Worm (Caenorhabditis elegans): ENCODE data around the gene C06C3.10.

The C06C3.10 gene

ce11 chrII:9407020-9407419 lies 30.0 kb upstream of the C06C3.10 start, which contains the start of gene mpz-6:
TSS of gene mpz-6 (minus strand) at chrII:9407120.
- TF ChIP-seq ztf-29 (GFP tag; IDR thresholded peaks at IDR 0.05): no peak
- no peak for TF ChIP-seq T22C8.4 (GFP tag; IDR thresholded peaks at IDR 0.05)
- TF ChIP-seq tab-1 (GFP tag; IDR thresholded peaks at IDR 0.05): no peak
- no peak for TF ChIP-seq flt-1 (GFP tag; IDR thresholded peaks at IDR 0.05)
- TF ChIP-seq med-1 (GFP tag; optimal IDR thresholded peaks at IDR 0.05; ENCODE audit: insufficient read depth): no peak
- no peak for TF ChIP-seq ztf-23 (GFP tag; IDR thresholded peaks at IDR 0.05)
- no peak for TF ChIP-seq ref-1 (GFP tag; conservative IDR thresholded peaks at IDR 0.05)
- TF ChIP-seq klf-2 (GFP tag; conservative IDR thresholded peaks at IDR 0.05): no peak
- TF ChIP-seq cog-1 (tag; optimal IDR thresholded peaks at IDR 0.05): no peak

ce11 chrII:9403846-9404245 lies 26.8 kb upstream of the C06C3.10 start, which contains the start of gene Y51B9A.5:
TSS of gene Y51B9A.5 (plus strand) at chrII:9404146.
- TF ChIP-seq klf-2 (GFP tag; conservative IDR thresholded peaks at IDR 0.05): no peak
- TF ChIP-seq cog-1 (tag; optimal IDR thresholded peaks at IDR 0.05): no peak
- no peak for TF ChIP-seq T22C8.4 (GFP tag; IDR thresholded peaks at IDR 0.05)
- TF ChIP-seq ref-1 (GFP tag; conservative IDR thresholded peaks at IDR 0.05): no peak
- no peak for TF ChIP-seq ztf-23 (GFP tag; IDR thresholded peaks at IDR 0.05)
- TF ChIP-seq med-1 (GFP tag; optimal IDR thresholded peaks at IDR 0.05; ENCODE audit: insufficient read depth): no peak
- TF ChIP-seq tab-1 (GFP tag; IDR thresholded peaks at IDR 0.05): no peak
- TF ChIP-seq flt-1 (GFP tag; IDR thresholded peaks at IDR 0.05): no peak
- TF ChIP-seq ztf-29 (GFP tag; IDR thresholded peaks at IDR 0.05): no peak

- TF ChIP-seq ztf-23 (GFP tag; IDR thresholded peaks at IDR 0.05) (no peak), ztf-29 (GFP tag; IDR thresholded peaks at IDR 0.05) (no peak), med-1 (GFP tag; optimal IDR thresholded peaks at IDR 0.05; ENCODE audit: insufficient read depth) (no peak), cog-1 (tag; optimal IDR thresholded peaks at IDR 0.05) (no peak), tab-1 (GFP tag; IDR thresholded peaks at IDR 0.05) (no peak), T22C8.4 (GFP tag; IDR thresholded peaks at IDR 0.05) (no peak), flt-1 (GFP tag; IDR thresholded peaks at IDR 0.05) (no peak), ref-1 (GFP tag; conservative IDR thresholded peaks at IDR 0.05) (no peak), klf-2 (GFP tag; conservative IDR thresholded peaks at IDR 0.05) (no peak)
Measured at ce11 chrII:9403087-9403486, 26.0 kb upstream of the C06C3.10 start, which contains the start of gene Y51B9A.6. TSS of gene Y51B9A.6 (minus strand) at chrII:9403187.

ce11 chrII:9399746-9400145 lies 22.7 kb upstream of the C06C3.10 start, which contains the start of gene Y51B9A.7:
TSS of gene Y51B9A.7 (plus strand) at chrII:9400046.
- TF ChIP-seq med-1 (GFP tag; optimal IDR thresholded peaks at IDR 0.05; ENCODE audit: insufficient read depth) (no peak), klf-2 (GFP tag; conservative IDR thresholded peaks at IDR 0.05) (no peak), ref-1 (GFP tag; conservative IDR thresholded peaks at IDR 0.05) (no peak), tab-1 (GFP tag; IDR thresholded peaks at IDR 0.05) (no peak), ztf-29 (GFP tag; IDR thresholded peaks at IDR 0.05) (no peak), T22C8.4 (GFP tag; IDR thresholded peaks at IDR 0.05) (no peak)

ce11 chrII:9398370-9398901 lies 21.4 kb upstream of the C06C3.10 start, which contains the start of the genes Y51B9A.14 and Y51B9A.8:
TSS of gene Y51B9A.14 (minus strand) at chrII:9398470.
TSS of gene Y51B9A.8 (plus strand) at chrII:9398851.
- TF ChIP-seq ztf-29 (GFP tag; IDR thresholded peaks at IDR 0.05) (no peak), med-1 (GFP tag; optimal IDR thresholded peaks at IDR 0.05; ENCODE audit: insufficient read depth) (no peak), T22C8.4 (GFP tag; IDR thresholded peaks at IDR 0.05) (no peak), tab-1 (GFP tag; IDR thresholded peaks at IDR 0.05) (no peak), ref-1 (GFP tag; conservative IDR thresholded peaks at IDR 0.05) (no peak), flt-1 (GFP tag; IDR thresholded peaks at IDR 0.05) (no peak), ztf-23 (GFP tag; IDR thresholded peaks at IDR 0.05) (no peak), klf-2 (GFP tag; conservative IDR thresholded peaks at IDR 0.05) (no peak), cog-1 (tag; optimal IDR thresholded peaks at IDR 0.05) (no peak)

ce11 chrII:9397496-9397895 lies 20.4 kb upstream of the C06C3.10 start, which contains the start of gene Y51B9A.9:
TSS of gene Y51B9A.9 (minus strand) at chrII:9397596.
- TF ChIP-seq tab-1 (GFP tag; IDR thresholded peaks at IDR 0.05) (no peak), klf-2 (GFP tag; conservative IDR thresholded peaks at IDR 0.05) (no peak), cog-1 (tag; optimal IDR thresholded peaks at IDR 0.05) (no peak), med-1 (GFP tag; optimal IDR thresholded peaks at IDR 0.05; ENCODE audit: insufficient read depth) (no peak), flt-1 (GFP tag; IDR thresholded peaks at IDR 0.05) (no peak), ref-1 (GFP tag; conservative IDR thresholded peaks at IDR 0.05) (no peak), ztf-29 (GFP tag; IDR thresholded peaks at IDR 0.05) (no peak), ztf-23 (GFP tag; IDR thresholded peaks at IDR 0.05) (no peak), T22C8.4 (GFP tag; IDR thresholded peaks at IDR 0.05) (no peak)

ce11 chrII:9392724-9393123 lies 15.7 kb upstream of the C06C3.10 start, which contains the start of gene lido-17:
TSS of gene lido-17 (minus strand) at chrII:9392824.
- no peak for TF ChIP-seq tab-1 (GFP tag; IDR thresholded peaks at IDR 0.05)
- TF ChIP-seq ref-1 (GFP tag; conservative IDR thresholded peaks at IDR 0.05): no peak
- no peak for TF ChIP-seq flt-1 (GFP tag; IDR thresholded peaks at IDR 0.05)
- TF ChIP-seq med-1 (GFP tag; optimal IDR thresholded peaks at IDR 0.05; ENCODE audit: insufficient read depth): no peak
- TF ChIP-seq klf-2 (GFP tag; conservative IDR thresholded peaks at IDR 0.05): no peak
- TF ChIP-seq ztf-29 (GFP tag; IDR thresholded peaks at IDR 0.05): no peak
- no peak for TF ChIP-seq T22C8.4 (GFP tag; IDR thresholded peaks at IDR 0.05)
- no peak for TF ChIP-seq cog-1 (tag; optimal IDR thresholded peaks at IDR 0.05)
- TF ChIP-seq ztf-23 (GFP tag; IDR thresholded peaks at IDR 0.05): no peak

- TF ChIP-seq klf-2 (GFP tag; conservative IDR thresholded peaks at IDR 0.05) (no peak), med-1 (GFP tag; optimal IDR thresholded peaks at IDR 0.05; ENCODE audit: insufficient read depth) (no peak)
Measured at ce11 chrII:9385241-9385640, 8.2 kb upstream of the C06C3.10 start, which contains the start of gene C06C3.7. TSS of gene C06C3.7 (plus strand) at chrII:9385541.

- TF ChIP-seq klf-2 (GFP tag; conservative IDR thresholded peaks at IDR 0.05) (no peak), cog-1 (tag; optimal IDR thresholded peaks at IDR 0.05) (no peak), ztf-29 (GFP tag; IDR thresholded peaks at IDR 0.05) (no peak), ref-1 (GFP tag; conservative IDR thresholded peaks at IDR 0.05) (no peak), tab-1 (GFP tag; IDR thresholded peaks at IDR 0.05) (no peak), ztf-23 (GFP tag; IDR thresholded peaks at IDR 0.05) (no peak), med-1 (GFP tag; optimal IDR thresholded peaks at IDR 0.05; ENCODE audit: insufficient read depth) (no peak), T22C8.4 (GFP tag; IDR thresholded peaks at IDR 0.05) (no peak), flt-1 (GFP tag; IDR thresholded peaks at IDR 0.05) (no peak)
Measured at ce11 chrII:9379796-9380195, 2.7 kb upstream of the C06C3.10 start, which contains the start of gene srh-48. TSS of gene srh-48 (plus strand) at chrII:9380096.
